Fruit fly (Drosophila melanogaster) whole organism, embryonic: Measurements from ENCODE around the gene CG17839.

Experiments used
- Adf1 ChIP-seq: fragments of 200-800 bp; sonication (Bioruptor generic); IDR thresholded peaks from 2 replicates; pipeline ENCODE4 v1.3.6; 2022; ENCODE audit warnings: missing biosample characterization, missing genetic modification characterization
- Atf6 ChIP-seq: fragments of 200-800 bp; sonication (Bioruptor generic); IDR thresholded peaks from 2 replicates; pipeline ENCODE4 v1.3.6; 2022; ENCODE audit warnings: missing biosample characterization, missing genetic modification characterization
- Blimp-1 ChIP-seq: fragments of 200-800 bp; sonication (Bioruptor generic); optimal IDR thresholded peaks from 3 replicates; lab custom pipeline; 2018; ENCODE audit warnings: missing biosample characterization, missing genetic modification characterization, mild to moderate bottlenecking, moderate library complexity, missing genetic modification reagents
- CG11560 ChIP-seq: fragments of 200-800 bp; sonication (Bioruptor generic); IDR thresholded peaks from 3 replicates; pipeline ENCODE4 v1.3.6; 2022; ENCODE audit warnings: missing biosample characterization, missing genetic modification characterization
- CG13287 ChIP-seq: fragments of 200-800 bp; sonication (Bioruptor generic); IDR thresholded peaks from 2 replicates; pipeline ENCODE4 v1.3.6; 2022; ENCODE audit warnings: missing biosample characterization, missing genetic modification characterization; ENCODE audit not compliant: partially characterized antibody
- CG13296 ChIP-seq: fragments of 200-800 bp; sonication (Bioruptor generic); optimal IDR thresholded peaks from 3 replicates; lab custom pipeline; 2018; ENCODE audit warnings: missing biosample characterization, mild to moderate bottlenecking, missing genetic modification characterization
- CG14965 ChIP-seq: fragments of 200-800 bp; sonication (Bioruptor generic); optimal IDR thresholded peaks from 2 replicates; lab custom pipeline; 2016; ENCODE audit warnings: missing biosample characterization, missing genetic modification characterization, borderline replicate concordance
- CG15696 ChIP-seq: fragments of 200-800 bp; sonication (Bioruptor generic); optimal IDR thresholded peaks from 2 replicates; lab custom pipeline; 2019; ENCODE audit warnings: missing biosample characterization, mild to moderate bottlenecking, missing genetic modification characterization, moderate library complexity
- CG1647 ChIP-seq: fragments of 200-800 bp; sonication (Bioruptor generic); optimal IDR thresholded peaks from 3 replicates; lab custom pipeline; 2016; ENCODE audit warnings: missing biosample characterization, missing genetic modification characterization
- CG33213 ChIP-seq: fragments of 200-800 bp; sonication (Bioruptor generic); optimal IDR thresholded peaks from 3 replicates; lab custom pipeline; 2016; ENCODE audit warnings: missing biosample characterization, missing genetic modification characterization
- CG33557 ChIP-seq: fragments of 200-800 bp; sonication (Bioruptor generic); optimal IDR thresholded peaks from 2 replicates; lab custom pipeline; 2019; ENCODE audit warnings: missing biosample characterization, mild to moderate bottlenecking, missing genetic modification characterization, moderate library complexity
- CG4707 ChIP-seq: fragments of 200-800 bp; sonication (Bioruptor generic); optimal IDR thresholded peaks from 2 replicates; lab custom pipeline; 2018; ENCODE audit warnings: missing biosample characterization, mild to moderate bottlenecking, missing genetic modification characterization, moderate library complexity
- CG8924 ChIP-seq: fragments of 200-800 bp; optimal IDR thresholded peaks from 3 replicates; lab custom pipeline; 2019; ENCODE audit warnings: missing biosample characterization, mild to moderate bottlenecking, missing genetic modification characterization, moderate library complexity
- CG9437 ChIP-seq: fragments of 200-800 bp; sonication (Bioruptor generic); optimal IDR thresholded peaks from 2 replicates; lab custom pipeline; 2018; ENCODE audit warnings: missing biosample characterization, mild to moderate bottlenecking, missing genetic modification characterization
- Drgx ChIP-seq: fragments of 200-800 bp; sonication (Bioruptor generic); IDR thresholded peaks from 2 replicates; pipeline ENCODE4 v1.3.6; 2022; ENCODE audit warnings: missing biosample characterization, missing genetic modification characterization
- Gsc ChIP-seq: fragments of 200-800 bp; sonication (Bioruptor generic); IDR thresholded peaks from 2 replicates; pipeline ENCODE4 v1.3.6; 2022; ENCODE audit warnings: missing biosample characterization, missing genetic modification characterization
- H15 ChIP-seq: fragments of 200-800 bp; sonication (Bioruptor generic); IDR thresholded peaks from 3 replicates; pipeline ENCODE4 v1.3.6; 2022; ENCODE audit warnings: missing biosample characterization, missing genetic modification characterization
- Hey ChIP-seq: fragments of 200-800 bp; sonication (Bioruptor generic); optimal IDR thresholded peaks from 3 replicates; lab custom pipeline; 2018; ENCODE audit warnings: missing biosample characterization, mild to moderate bottlenecking, missing genetic modification characterization
- MTF-1 ChIP-seq: fragments of 200-800 bp; sonication (Bioruptor generic); optimal IDR thresholded peaks from 2 replicates; lab custom pipeline; 2018; ENCODE audit warnings: missing biosample characterization, mild to moderate bottlenecking, missing genetic modification characterization, borderline replicate concordance
- Myb ChIP-seq: fragments of 200-800 bp; sonication (Bioruptor generic); optimal IDR thresholded peaks from 2 replicates; lab custom pipeline; 2016; ENCODE audit warnings: missing biosample characterization, missing genetic modification characterization
- Optix ChIP-seq: fragments of 200-800 bp; sonication (Bioruptor generic); IDR thresholded peaks from 3 replicates; pipeline ENCODE4 v1.3.6; 2022; ENCODE audit warnings: missing biosample characterization, missing genetic modification characterization
- Rfx ChIP-seq: fragments of 200-800 bp; sonication (Bioruptor generic); IDR thresholded peaks from 2 replicates; pipeline ENCODE4 v1.3.6; 2022; ENCODE audit warnings: missing biosample characterization, missing genetic modification characterization
- Rx ChIP-seq: fragments of 200-800 bp; sonication (Bioruptor generic); IDR thresholded peaks from 2 replicates; pipeline ENCODE4 v1.3.6; 2022; ENCODE audit warnings: missing biosample characterization, missing genetic modification characterization
- Sin3A ChIP-seq: fragments of >200 bp; optimal IDR thresholded peaks from 2 replicates; lab custom pipeline; 2018
- Ssrp ChIP-seq: fragments of 200-800 bp; sonication (Bioruptor generic); optimal IDR thresholded peaks from 2 replicates; lab custom pipeline; 2018; ENCODE audit warnings: missing biosample characterization, mild to moderate bottlenecking, missing genetic modification characterization, moderate library complexity
- bigmax ChIP-seq: fragments of 200-800 bp; sonication (Bioruptor generic); optimal IDR thresholded peaks from 2 replicates; lab custom pipeline; 2018; ENCODE audit warnings: missing biosample characterization, mild to moderate bottlenecking, missing genetic modification characterization
- crp ChIP-seq, 2 experiments: fragments of 200-800 bp; sonication (Bioruptor generic); optimal IDR thresholded peaks; 2 replicates in 1 of 2; 3 replicates in 1 of 2; lab custom pipeline; 2017; ENCODE audit warnings: missing biosample characterization in 2 of 2, missing genetic modification characterization in 2 of 2, mild to moderate bottlenecking in 1 of 2, moderate library complexity in 1 of 2
- dan ChIP-seq: fragments of 200-800 bp; sonication (Bioruptor generic); IDR thresholded peaks from 2 replicates; pipeline ENCODE4 v1.3.6; 2022; ENCODE audit warnings: missing biosample characterization, missing genetic modification characterization
- dysf ChIP-seq: fragments of 200-800 bp; sonication (Bioruptor generic); IDR thresholded peaks from 3 replicates; pipeline ENCODE4 v1.3.6; 2022; ENCODE audit warnings: missing biosample characterization, missing genetic modification characterization
- eyg ChIP-seq: fragments of 200-800 bp; sonication (Bioruptor generic); optimal IDR thresholded peaks from 3 replicates; lab custom pipeline; 2016; ENCODE audit warnings: missing biosample characterization, missing genetic modification characterization
- fd64A ChIP-seq: fragments of 200-800 bp; sonication (Bioruptor generic); optimal IDR thresholded peaks from 3 replicates; lab custom pipeline; 2018; ENCODE audit warnings: missing biosample characterization, mild to moderate bottlenecking, missing genetic modification characterization
- fu2 ChIP-seq: fragments of 200-800 bp; sonication (Bioruptor generic); optimal IDR thresholded peaks from 2 replicates; lab custom pipeline; 2016; ENCODE audit warnings: missing biosample characterization, missing genetic modification characterization
- gcm ChIP-seq: fragments of 200-800 bp; sonication (Bioruptor generic); optimal IDR thresholded peaks from 2 replicates; lab custom pipeline; 2019; ENCODE audit warnings: missing biosample characterization, mild to moderate bottlenecking, missing genetic modification characterization, moderate library complexity
- gfzf ChIP-seq: fragments of 200-800 bp; sonication (Bioruptor generic); optimal IDR thresholded peaks from 2 replicates; lab custom pipeline; 2016; ENCODE audit warnings: missing biosample characterization, mild to moderate bottlenecking, missing genetic modification characterization, moderate library complexity
- grau ChIP-seq: fragments of 200-800 bp; optimal IDR thresholded peaks from 3 replicates; lab custom pipeline; 2019; ENCODE audit warnings: missing biosample characterization, mild to moderate bottlenecking, missing genetic modification characterization, moderate library complexity
- klu ChIP-seq: fragments of 200-800 bp; sonication (Bioruptor generic); IDR thresholded peaks from 2 replicates; pipeline ENCODE4 v1.3.6; 2022; ENCODE audit warnings: missing biosample characterization, missing genetic modification characterization
- kni ChIP-seq: fragments of 200-800 bp; sonication (Bioruptor generic); optimal IDR thresholded peaks from 3 replicates; lab custom pipeline; 2017; ENCODE audit warnings: mild to moderate bottlenecking, missing biosample characterization, missing genetic modification reagents, missing genetic modification characterization
- lmd ChIP-seq: fragments of 200-800 bp; sonication (Bioruptor generic); IDR thresholded peaks from 2 replicates; pipeline ENCODE4 v1.3.6; 2022; ENCODE audit warnings: missing biosample characterization, missing genetic modification characterization
- maf-S ChIP-seq: fragments of 200-800 bp; sonication (Bioruptor generic); optimal IDR thresholded peaks from 2 replicates; lab custom pipeline; 2016; ENCODE audit warnings: missing biosample characterization, missing genetic modification characterization
- nmo ChIP-seq: fragments of 200-800 bp; sonication (Bioruptor generic); optimal IDR thresholded peaks from 2 replicates; lab custom pipeline; 2018; ENCODE audit warnings: missing biosample characterization, mild to moderate bottlenecking, missing genetic modification characterization, moderate library complexity
- onecut ChIP-seq: fragments of 200-800 bp; sonication (Bioruptor generic); IDR thresholded peaks from 2 replicates; pipeline ENCODE4 v1.3.6; 2022; ENCODE audit warnings: missing biosample characterization, missing genetic modification characterization
- peb ChIP-seq: fragments of 200-800 bp; sonication (Bioruptor generic); IDR thresholded peaks from 2 replicates; pipeline ENCODE4 v1.3.6; 2022; ENCODE audit warnings: missing biosample characterization, missing genetic modification characterization
- pros ChIP-seq: fragments of 200-800 bp; sonication (Bioruptor generic); optimal IDR thresholded peaks from 3 replicates; lab custom pipeline; 2019; ENCODE audit warnings: missing biosample characterization, mild to moderate bottlenecking, missing genetic modification characterization, moderate library complexity
- psq ChIP-seq: fragments of 200-800 bp; sonication (Bioruptor generic); optimal IDR thresholded peaks from 2 replicates; lab custom pipeline; 2017; ENCODE audit warnings: missing biosample characterization, missing genetic modification characterization
- schlank ChIP-seq: fragments of 200-800 bp; sonication (Bioruptor generic); optimal IDR thresholded peaks from 2 replicates; lab custom pipeline; 2018; ENCODE audit warnings: missing biosample characterization, mild to moderate bottlenecking, missing genetic modification characterization
- sisA ChIP-seq: fragments of 200-800 bp; sonication (Bioruptor generic); IDR thresholded peaks from 2 replicates; pipeline ENCODE4 v1.3.6; 2022; ENCODE audit warnings: missing biosample characterization, missing genetic modification characterization
- slou ChIP-seq: fragments of 200-800 bp; sonication (Bioruptor generic); optimal IDR thresholded peaks from 3 replicates; lab custom pipeline; 2016; ENCODE audit warnings: missing biosample characterization, missing genetic modification characterization
- stc ChIP-seq: fragments of 200-800 bp; sonication (Bioruptor generic); IDR thresholded peaks from 2 replicates; pipeline ENCODE4 v1.3.6; 2022; ENCODE audit warnings: missing biosample characterization, missing genetic modification characterization
- ttk ChIP-seq: fragments of 200-800 bp; sonication (Bioruptor generic); IDR thresholded peaks from 2 replicates; pipeline ENCODE4 v2.1.2; 2022; ENCODE audit warnings: missing biosample characterization, missing genetic modification characterization
- zf30C ChIP-seq: fragments of 200-800 bp; sonication (Bioruptor generic); optimal IDR thresholded peaks from 3 replicates; lab custom pipeline; 2018; ENCODE audit warnings: missing biosample characterization, mild to moderate bottlenecking, missing genetic modification characterization

Gene CG17839

dm6 chr3L:14755951-14756723 lies 48.8 kb upstream of the CG17839 start (continued):
- TF ChIP-seq Adf1 (GFP tag; lab: Robert Waterston, UW) (peak; percentile 87), grau (tag; lab: Kevin White, UChicago) (peak; percentile 99), sisA (GFP tag; lab: Robert Waterston, UW) (peak; percentile 86), Myb (GFP tag; lab: Kevin White, UChicago) (peak; percentile 42), ttk (peak; percentile 78), peb (no peak; the same call in 1 of the 2 replicates), CG33213 (peak; percentile 39), pros (GFP tag; lab: Kevin White, UChicago) (peak; percentile 82), CG14965 (GFP tag; lab: Kevin White, UChicago) (no peak), CG1647 (peak; percentile 72), stc (peak; percentile 82), H15 (GFP tag; lab: Robert Waterston, UW) (peak; percentile 80), psq (GFP tag; lab: Kevin White, UChicago) (peak; percentile 43), gcm (GFP tag; lab: Kevin White, UChicago) (peak; percentile 74), slou (GFP tag; lab: Kevin White, UChicago) (peak; percentile 49), fu2 (GFP tag; lab: Kevin White, UChicago) (peak; percentile 86), dysf (peak; percentile 94), gfzf (GFP tag; lab: Kevin White, UChicago) (no peak), CG4707 (peak; percentile 48), CG8924 (tag; lab: Kevin White, UChicago) (peak; percentile 91), Optix (GFP tag; lab: Robert Waterston, UW) (peak; percentile 49; the same call in 1 of the 3 replicates), nmo (GFP tag; lab: Kevin White, UChicago) (peak; percentile 93), CG9437 (GFP tag; lab: Kevin White, UChicago) (peak; percentile 89), eyg (GFP tag; lab: Kevin White, UChicago) (peak; percentile 22), Hey (no peak), Sin3A (lab: Kevin White, UChicago) (no peak), onecut (GFP tag; lab: Robert Waterston, UW) (peak; percentile 38), schlank (peak; percentile 52), CG13287 (GFP tag; lab: Robert Waterston, UW) (peak; percentile 47; the same call in 1 of the 2 replicates), fd64A (GFP tag; lab: Kevin White, UChicago) (peak; percentile 7), zf30C (GFP tag; lab: Kevin White, UChicago) (no peak), Drgx (GFP tag; lab: Robert Waterston, UW) (peak; percentile 84), CG11560 (tag; lab: Robert Waterston, UW) (peak; percentile 63; the same call in 2 of the 3 replicates), Rfx (GFP tag; lab: Robert Waterston, UW) (peak; percentile 80), crp (GFP tag; optimal IDR thresholded peaks at IDR 0.05; lab: Kevin White, UChicago) (peak in 1 of 2 experiments; percentile 29), bigmax (GFP tag; lab: Kevin White, UChicago) (no peak), CG33557 (peak; percentile 60), kni (GFP tag; lab: Kevin White, UChicago) (no peak), CG15696 (peak; percentile 56), MTF-1 (GFP tag; lab: Kevin White, UChicago) (peak; percentile 89), maf-S (peak; percentile 72), CG13296 (GFP tag; lab: Kevin White, UChicago) (peak; percentile 86), Atf6 (GFP tag; lab: Robert Waterston, UW) (peak; percentile 81), dan (no peak), Gsc (GFP tag; lab: Robert Waterston, UW) (no peak), klu (peak; percentile 66), Rx (GFP tag; lab: Robert Waterston, UW) (no peak), Blimp-1 (GFP tag; lab: Kevin White, UChicago) (peak; percentile 77), Ssrp (peak; percentile 89), lmd (peak; percentile 91)
